Fruit fly (Drosophila melanogaster) whole organism, embryonic: Measurements from ENCODE around the gene Cpr78Cb.

Experiments used
- Asciz ChIP-seq: fragments of 200-800 bp; sonication (Bioruptor generic); optimal IDR thresholded peaks from 2 replicates; lab custom pipeline; 2017; ENCODE audit warnings: missing biosample characterization, mild to moderate bottlenecking, missing genetic modification characterization, missing genetic modification reagents
- Blimp-1 ChIP-seq: fragments of 200-800 bp; sonication (Bioruptor generic); optimal IDR thresholded peaks from 3 replicates; lab custom pipeline; 2018; ENCODE audit warnings: missing biosample characterization, missing genetic modification characterization, mild to moderate bottlenecking, moderate library complexity, missing genetic modification reagents
- CG10321 ChIP-seq: fragments of 200-800 bp; sonication (Bioruptor generic); IDR thresholded peaks from 2 replicates; pipeline ENCODE4 v1.3.6; 2022; ENCODE audit warnings: missing biosample characterization, missing genetic modification characterization
- CG11085 ChIP-seq: fragments of 200-800 bp; sonication (Bioruptor generic); IDR thresholded peaks from 2 replicates; pipeline ENCODE4 v1.3.6; 2022; ENCODE audit warnings: missing biosample characterization, missing genetic modification characterization
- CG1233 ChIP-seq: fragments of 200-800 bp; sonication (Bioruptor generic); optimal IDR thresholded peaks from 4 replicates; lab custom pipeline; 2018; ENCODE audit warnings: missing biosample characterization, mild to moderate bottlenecking, missing genetic modification characterization
- CG13894 ChIP-seq: fragments of 200-800 bp; sonication (Bioruptor generic); optimal IDR thresholded peaks from 3 replicates; lab custom pipeline; 2018; ENCODE audit warnings: missing biosample characterization, mild to moderate bottlenecking, missing genetic modification characterization, moderate library complexity
- CG18599 ChIP-seq: fragments of 200-800 bp; sonication (Bioruptor generic); optimal IDR thresholded peaks from 3 replicates; lab custom pipeline; 2017; ENCODE audit warnings: missing biosample characterization, missing genetic modification characterization, mild to moderate bottlenecking, moderate library complexity, missing genetic modification reagents
- CG2120 ChIP-seq: fragments of 200-800 bp; sonication (Bioruptor generic); optimal IDR thresholded peaks from 3 replicates; lab custom pipeline; 2016; ENCODE audit warnings: missing biosample characterization, missing genetic modification characterization
- CG31441 ChIP-seq: fragments of 200-800 bp; sonication (Bioruptor generic); IDR thresholded peaks from 2 replicates; pipeline ENCODE4 v1.3.6; 2022; ENCODE audit warnings: missing biosample characterization, missing genetic modification characterization
- CG32772 ChIP-seq: fragments of 200-800 bp; sonication (Bioruptor generic); IDR thresholded peaks from 2 replicates; pipeline ENCODE4 v1.3.6; 2022; ENCODE audit warnings: missing biosample characterization, missing genetic modification characterization
- CG4360 ChIP-seq: fragments of 200-800 bp; sonication (Bioruptor generic); IDR thresholded peaks from 2 replicates; pipeline ENCODE4 v1.3.6; 2022; ENCODE audit warnings: missing biosample characterization, missing genetic modification characterization
- CG4424 ChIP-seq: fragments of 200-800 bp; sonication (Bioruptor generic); optimal IDR thresholded peaks from 3 replicates; lab custom pipeline; 2016; ENCODE audit warnings: missing biosample characterization, missing genetic modification characterization
- CG4617 ChIP-seq: fragments of 200-800 bp; sonication (Bioruptor generic); optimal IDR thresholded peaks from 3 replicates; lab custom pipeline; 2016; ENCODE audit warnings: missing biosample characterization, missing genetic modification characterization, borderline replicate concordance
- CG6254 ChIP-seq: fragments of 200-800 bp; sonication (Bioruptor generic); optimal IDR thresholded peaks from 3 replicates; lab custom pipeline; 2017; ENCODE audit warnings: mild to moderate bottlenecking, missing biosample characterization, missing genetic modification reagents, missing genetic modification characterization
- CG6654 ChIP-seq: fragments of 200-800 bp; sonication (Bioruptor generic); optimal IDR thresholded peaks from 2 replicates; lab custom pipeline; 2017; ENCODE audit warnings: missing biosample characterization, mild to moderate bottlenecking, missing genetic modification characterization
- CG8089 ChIP-seq: fragments of 200-800 bp; sonication (Bioruptor generic); optimal IDR thresholded peaks from 3 replicates; lab custom pipeline; 2016; ENCODE audit warnings: missing biosample characterization, missing genetic modification characterization
- CG8281 ChIP-seq: fragments of 200-800 bp; sonication (Bioruptor generic); optimal IDR thresholded peaks from 2 replicates; lab custom pipeline; 2018; ENCODE audit warnings: missing biosample characterization, mild to moderate bottlenecking, missing genetic modification characterization, moderate library complexity
- D19A ChIP-seq: fragments of 200-800 bp; optimal IDR thresholded peaks from 3 replicates; lab custom pipeline; 2019; ENCODE audit warnings: missing biosample characterization, mild to moderate bottlenecking, missing genetic modification characterization, moderate library complexity
- Gsc ChIP-seq: fragments of 200-800 bp; sonication (Bioruptor generic); IDR thresholded peaks from 2 replicates; pipeline ENCODE4 v1.3.6; 2022; ENCODE audit warnings: missing biosample characterization, missing genetic modification characterization
- H15 ChIP-seq: fragments of 200-800 bp; sonication (Bioruptor generic); IDR thresholded peaks from 3 replicates; pipeline ENCODE4 v1.3.6; 2022; ENCODE audit warnings: missing biosample characterization, missing genetic modification characterization
- HLH54F ChIP-seq: fragments of 200-800 bp; sonication (Bioruptor generic); optimal IDR thresholded peaks from 3 replicates; lab custom pipeline; 2016; ENCODE audit warnings: missing biosample characterization, missing genetic modification characterization
- HLHmδ ChIP-seq: fragments of 200-800 bp; sonication (Bioruptor generic); optimal IDR thresholded peaks from 2 replicates; lab custom pipeline; 2018; ENCODE audit warnings: missing biosample characterization, mild to moderate bottlenecking, missing genetic modification characterization, moderate library complexity
- Hr51 ChIP-seq, 2 experiments: fragments of 200-800 bp; sonication (Bioruptor generic); optimal IDR thresholded peaks; 2 replicates in 1 of 2; 3 replicates in 1 of 2; lab custom pipeline; 2016 to 2018; ENCODE audit warnings: missing biosample characterization in 2 of 2, missing genetic modification characterization in 2 of 2, mild to moderate bottlenecking in 1 of 2, moderate library complexity in 1 of 2
- Hr78 ChIP-seq, 2 experiments: fragments of 200-800 bp in 1 of 2; fragments of >200 bp in 1 of 2; sonication (Bioruptor generic) in 1 of 2; optimal IDR thresholded peaks; 2 replicates each; lab custom pipeline; 2017 to 2019; ENCODE audit warnings: missing biosample characterization in 2 of 2, missing genetic modification characterization in 2 of 2, mild to moderate bottlenecking in 1 of 2, moderate library complexity in 1 of 2
- Lpt ChIP-seq: fragments of >200 bp; optimal IDR thresholded peaks from 2 replicates; lab custom pipeline; 2018; ENCODE audit warnings: missing biosample characterization, missing genetic modification characterization
- Mes4 ChIP-seq: fragments of 200-800 bp; sonication (Bioruptor generic); optimal IDR thresholded peaks from 2 replicates; lab custom pipeline; 2016; ENCODE audit warnings: missing biosample characterization, missing genetic modification characterization
- Nf-YC ChIP-seq: fragments of 200-800 bp; optimal IDR thresholded peaks from 3 replicates; lab custom pipeline; 2019; ENCODE audit warnings: missing biosample characterization, mild to moderate bottlenecking, missing genetic modification characterization, moderate library complexity
- Oli ChIP-seq: fragments of 200-800 bp; sonication (Bioruptor generic); optimal IDR thresholded peaks from 2 replicates; lab custom pipeline; 2018; ENCODE audit warnings: missing biosample characterization, mild to moderate bottlenecking, missing genetic modification characterization, moderate library complexity
- Pdp1 ChIP-seq, 2 experiments: fragments of 200-800 bp; sonication (Bioruptor generic); optimal IDR thresholded peaks; 3 replicates each; lab custom pipeline; 2016; ENCODE audit warnings: missing biosample characterization in 2 of 2, missing genetic modification characterization in 2 of 2, mild to moderate bottlenecking in 1 of 2, moderate library complexity in 1 of 2
- Ssrp ChIP-seq: fragments of 200-800 bp; sonication (Bioruptor generic); optimal IDR thresholded peaks from 2 replicates; lab custom pipeline; 2018; ENCODE audit warnings: missing biosample characterization, mild to moderate bottlenecking, missing genetic modification characterization, moderate library complexity
- ac ChIP-seq: fragments of 200-800 bp; sonication (Bioruptor generic); optimal IDR thresholded peaks from 3 replicates; lab custom pipeline; 2017; ENCODE audit warnings: missing biosample characterization, mild to moderate bottlenecking, missing genetic modification characterization
- ase ChIP-seq: fragments of 200-800 bp; sonication (Bioruptor generic); IDR thresholded peaks from 3 replicates; pipeline ENCODE4 v1.3.6; 2022; ENCODE audit warnings: missing biosample characterization, missing genetic modification characterization
- bowl ChIP-seq: fragments of 200-800 bp; sonication (Bioruptor generic); IDR thresholded peaks from 2 replicates; pipeline ENCODE4 v1.3.6; 2022; ENCODE audit warnings: missing biosample characterization, missing genetic modification characterization
- chm ChIP-seq: fragments of 200-800 bp; sonication (Bioruptor generic); IDR thresholded peaks from 2 replicates; pipeline ENCODE4 v1.3.6; 2022; ENCODE audit warnings: missing biosample characterization, missing genetic modification characterization
- chn ChIP-seq: fragments of 200-800 bp; sonication (Bioruptor generic); optimal IDR thresholded peaks from 2 replicates; lab custom pipeline; 2016; ENCODE audit warnings: missing biosample characterization, missing genetic modification characterization
- crol ChIP-seq: fragments of 200-800 bp; sonication (Bioruptor generic); IDR thresholded peaks from 2 replicates; pipeline ENCODE4 v1.3.6; 2022; ENCODE audit warnings: missing biosample characterization, missing genetic modification characterization
- eve ChIP-seq, 2 experiments: fragments of >200 bp; optimal IDR thresholded peaks; 2 replicates each; lab custom pipeline; 2017; ENCODE audit warnings: missing biosample characterization in 2 of 2, missing genetic modification characterization in 2 of 2
- ewg ChIP-seq: fragments of 200-800 bp; sonication (Bioruptor generic); optimal IDR thresholded peaks from 3 replicates; lab custom pipeline; 2017; ENCODE audit warnings: mild to moderate bottlenecking, missing biosample characterization, missing genetic modification reagents, missing genetic modification characterization
- fd96Cb ChIP-seq: fragments of 200-800 bp; sonication (Bioruptor generic); optimal IDR thresholded peaks from 2 replicates; lab custom pipeline; 2018; ENCODE audit warnings: missing biosample characterization, mild to moderate bottlenecking, missing genetic modification characterization, moderate library complexity
- jumu ChIP-seq: fragments of 200-800 bp; sonication (Bioruptor generic); optimal IDR thresholded peaks from 3 replicates; lab custom pipeline; 2016; ENCODE audit warnings: missing biosample characterization, missing genetic modification characterization
- phol ChIP-seq: fragments of 200-800 bp; sonication (Bioruptor generic); optimal IDR thresholded peaks from 3 replicates; lab custom pipeline; 2018; ENCODE audit warnings: missing biosample characterization, mild to moderate bottlenecking, missing genetic modification characterization, moderate library complexity
- row ChIP-seq: fragments of 200-800 bp; sonication (Bioruptor generic); IDR thresholded peaks from 3 replicates; pipeline ENCODE4 v1.3.6; 2022; ENCODE audit warnings: missing biosample characterization, missing genetic modification characterization
- seq ChIP-seq: fragments of 200-800 bp; sonication (Bioruptor generic); IDR thresholded peaks from 2 replicates; pipeline ENCODE4 v1.3.6; 2022; ENCODE audit warnings: missing biosample characterization, missing genetic modification characterization
- slbo ChIP-seq: fragments of 200-800 bp; sonication (Bioruptor generic); IDR thresholded peaks from 2 replicates; pipeline ENCODE4 v1.3.6; 2022; ENCODE audit warnings: missing biosample characterization, missing genetic modification characterization
- slp2 ChIP-seq: fragments of 200-800 bp; sonication (Bioruptor generic); optimal IDR thresholded peaks from 2 replicates; lab custom pipeline; 2016; ENCODE audit warnings: missing biosample characterization, missing genetic modification characterization
- tin ChIP-seq: fragments of 200-800 bp; sonication (Bioruptor generic); optimal IDR thresholded peaks from 3 replicates; lab custom pipeline; 2016; ENCODE audit warnings: missing biosample characterization, missing genetic modification characterization
- unpg ChIP-seq: fragments of 200-800 bp; sonication (Bioruptor generic); optimal IDR thresholded peaks from 3 replicates; lab custom pipeline; 2018; ENCODE audit warnings: missing biosample characterization, mild to moderate bottlenecking, missing genetic modification characterization, moderate library complexity
- wor ChIP-seq: fragments of 200-800 bp; sonication (Bioruptor generic); IDR thresholded peaks from 2 replicates; pipeline ENCODE4 v1.3.6; 2022; ENCODE audit warnings: missing biosample characterization, missing genetic modification characterization
- zen ChIP-seq: fragments of 200-800 bp; sonication (Bioruptor generic); optimal IDR thresholded peaks from 3 replicates; lab custom pipeline; 2018; ENCODE audit warnings: missing biosample characterization, mild to moderate bottlenecking, missing genetic modification characterization, moderate library complexity
- zen2 ChIP-seq: fragments of 200-800 bp; sonication (Bioruptor generic); IDR thresholded peaks from 3 replicates; pipeline ENCODE4 v1.3.6; 2022; ENCODE audit warnings: missing biosample characterization, missing genetic modification characterization; ENCODE audit not compliant: partially characterized antibody

The Cpr78Cb gene

DNA sequence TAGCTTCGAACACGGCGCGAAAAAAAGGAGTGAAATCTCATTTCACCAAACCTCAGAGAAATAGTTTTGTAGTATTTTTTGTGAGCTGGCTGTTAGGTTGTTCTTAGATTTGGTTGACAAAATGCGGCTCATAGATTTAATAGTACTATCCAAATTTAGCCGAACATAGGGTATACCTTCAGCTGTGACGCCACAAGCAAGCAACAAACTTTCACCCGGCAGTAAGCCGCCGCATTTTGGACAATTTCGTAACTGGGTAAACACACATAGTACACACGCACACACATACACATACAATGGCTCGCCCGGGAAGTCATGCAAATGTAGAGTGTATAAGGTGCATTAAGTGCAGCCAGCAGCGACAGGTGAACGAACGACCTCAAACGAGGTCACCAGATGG lies 35.0 kb upstream of the Cpr78Cb start (continued):
- TF ChIP-seq D19A (peak; percentile 47), Mes4 (GFP tag; lab: Kevin White, UChicago) (no peak), CG8281 (tag; lab: Kevin White, UChicago) (no peak), CG1233 (GFP tag; lab: Kevin White, UChicago) (no peak), phol (tag; lab: Kevin White, UChicago) (peak; percentile 26), CG4360 (GFP tag; lab: Robert Waterston, UW) (no peak), zen (tag; lab: Kevin White, UChicago) (no peak), ac (GFP tag; lab: Kevin White, UChicago) (no peak), jumu (GFP tag; lab: Kevin White, UChicago) (peak; percentile 3), chn (GFP tag; lab: Kevin White, UChicago) (no peak), row (GFP tag; lab: Robert Waterston, UW) (peak; percentile 35; the same call in 1 of the 3 replicates), CG13894 (tag; lab: Kevin White, UChicago) (no peak), ase (GFP tag; lab: Robert Waterston, UW) (no peak), CG2120 (GFP tag; lab: Kevin White, UChicago) (no peak), HLHmδ (GFP tag; lab: Kevin White, UChicago) (peak; percentile 32), CG18599 (GFP tag; lab: Kevin White, UChicago) (no peak), slbo (GFP tag; lab: Robert Waterston, UW) (no peak), CG10321 (GFP tag; lab: Robert Waterston, UW) (no peak), CG4424 (GFP tag; lab: Kevin White, UChicago) (peak; percentile 17), CG31441 (GFP tag; lab: Robert Waterston, UW) (0 out of 2 replicates have a peak, but pooled peaks have one; percentile 14), ewg (GFP tag; lab: Kevin White, UChicago) (peak; percentile 32), CG6254 (GFP tag; lab: Kevin White, UChicago) (peak; percentile 9), Nf-YC (no peak), tin (GFP tag; lab: Kevin White, UChicago) (no peak), Hr51 (GFP tag; optimal IDR thresholded peaks at IDR 0.05; lab: Kevin White, UChicago) (no peak), crol (GFP tag; lab: Robert Waterston, UW) (peak; percentile 32; the same call in 1 of the 2 replicates), CG11085 (GFP tag; lab: Robert Waterston, UW) (no peak), seq (no peak), bowl (GFP tag; lab: Robert Waterston, UW) (no peak), Ssrp (tag; lab: Kevin White, UChicago) (peak; percentile 9), CG32772 (GFP tag; lab: Robert Waterston, UW) (peak; percentile 13; the same call in 1 of the 2 replicates), chm (0 out of 2 replicates have a peak, but pooled peaks have one; percentile 25), Asciz (GFP tag; lab: Kevin White, UChicago) (peak; percentile 40), fd96Cb (tag; lab: Kevin White, UChicago) (peak; percentile 14), CG8089 (GFP tag; lab: Kevin White, UChicago) (no peak), Gsc (GFP tag; lab: Robert Waterston, UW) (no peak), Oli (tag; lab: Kevin White, UChicago) (no peak), Blimp-1 (GFP tag; lab: Kevin White, UChicago) (peak; percentile 77), Lpt (no peak), Hr78 (GFP tag; optimal IDR thresholded peaks at IDR 0.05; lab: Kevin White, UChicago) (peak in 1 of 2 experiments; percentile 71), slp2 (GFP tag; lab: Kevin White, UChicago) (no peak), Pdp1 (GFP tag; optimal IDR thresholded peaks at IDR 0.05; lab: Kevin White, UChicago) (peak in 1 of 2 experiments; percentile 38), CG4617 (no peak), HLH54F (GFP tag; lab: Kevin White, UChicago) (no peak), zen2 (no peak), eve (GFP tag; optimal IDR thresholded peaks at IDR 0.05; lab: Kevin White, UChicago) (peak in 1 of 2 experiments; percentile 30), unpg (GFP tag; lab: Kevin White, UChicago) (no peak), wor (GFP tag; lab: Robert Waterston, UW) (0 out of 2 replicates have a peak, but pooled peaks have one; percentile 14), CG6654 (peak; percentile 9), H15 (GFP tag; lab: Robert Waterston, UW) (0 out of 3 replicates have a peak, but pooled peaks have one; percentile 7)
